Worm (Caenorhabditis elegans) whole organism, young adult: Measurements from ENCODE around the gene C25H3.11.

Experiments used
- ceh-58 ChIP-seq: fragments of 200-800 bp; sonication (Bioruptor generic); IDR thresholded peaks from 2 replicates; pipeline ENCODE4 v1.3.6; 2022; ENCODE audit warnings: missing genetic modification characterization, missing compliant biosample characterization
- rcor-1 ChIP-seq: fragments of 200-800 bp; sonication (Bioruptor generic); IDR thresholded peaks from 2 replicates; pipeline ENCODE4 v1.3.6; 2022; ENCODE audit warnings: missing genetic modification reagents, missing genetic modification characterization, missing compliant biosample characterization
- ztf-26 ChIP-seq: sonication (generic microtip); optimal IDR thresholded peaks from 2 replicates; lab custom pipeline; 2017; ENCODE audit warnings: missing genetic modification characterization, missing compliant biosample characterization

DNA sequence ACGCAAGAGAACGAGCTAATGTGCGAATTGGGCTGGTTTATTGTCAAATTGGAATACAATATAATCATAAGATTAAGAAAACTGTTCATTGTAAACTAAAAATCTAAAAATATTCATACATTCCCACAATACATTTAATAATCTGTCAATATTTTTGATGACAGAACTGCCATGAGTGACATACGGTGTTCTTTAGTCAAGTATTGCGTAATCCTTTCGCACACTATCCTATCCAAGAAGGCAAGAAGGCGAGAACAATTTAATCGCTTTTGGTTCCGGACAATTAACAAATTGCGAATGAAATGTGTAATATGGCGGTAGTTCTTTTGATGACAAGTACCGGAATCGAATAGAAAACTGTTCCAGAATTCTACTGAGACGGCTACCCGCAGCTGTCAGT, 46.0 kb upstream of the C25H3.11 start:
- TF ChIP-seq ceh-58 (GFP tag; lab: Robert Waterston, UW) (no peak), rcor-1 (no peak), ztf-26 (tag; lab: Kevin White, UChicago) (no peak)
